Fruit fly (Drosophila melanogaster) whole organism, embryonic: ENCODE measurements around the gene wit.
A peak's percentile ranks its signal among the peaks of the same experiment; 100 is the strongest.

ENCODE experiments used
- CG12155 ChIP-seq: fragments of 200-800 bp; sonication (Bioruptor generic); optimal IDR thresholded peaks from 3 replicates; lab custom pipeline; 2016; ENCODE audit warnings: missing biosample characterization, missing genetic modification characterization
- CG15011 ChIP-seq: fragments of 200-800 bp; sonication (Bioruptor generic); optimal IDR thresholded peaks from 3 replicates; lab custom pipeline; 2018; ENCODE audit warnings: missing biosample characterization, mild to moderate bottlenecking, missing genetic modification characterization
- CG15601 ChIP-seq: fragments of 200-800 bp; sonication (Bioruptor generic); optimal IDR thresholded peaks from 3 replicates; lab custom pipeline; 2019; ENCODE audit warnings: missing biosample characterization, mild to moderate bottlenecking, missing genetic modification characterization, moderate library complexity
- CG3995 ChIP-seq: fragments of 200-800 bp; sonication (Bioruptor generic); optimal IDR thresholded peaks from 3 replicates; lab custom pipeline; 2016; ENCODE audit warnings: missing biosample characterization, missing genetic modification characterization
- CG4282 ChIP-seq: fragments of 200-800 bp; sonication (Bioruptor generic); optimal IDR thresholded peaks from 2 replicates; lab custom pipeline; 2016; ENCODE audit warnings: missing biosample characterization, missing genetic modification characterization
- CG4360 ChIP-seq: fragments of 200-800 bp; sonication (Bioruptor generic); IDR thresholded peaks from 2 replicates; pipeline ENCODE4 v1.3.6; 2022; ENCODE audit warnings: missing biosample characterization, missing genetic modification characterization
- CG43689 ChIP-seq: fragments of 200-800 bp; sonication (Bioruptor generic); IDR thresholded peaks from 2 replicates; pipeline ENCODE4 v1.3.6; 2022; ENCODE audit warnings: missing biosample characterization, missing genetic modification characterization
- CG4424 ChIP-seq: fragments of 200-800 bp; sonication (Bioruptor generic); optimal IDR thresholded peaks from 3 replicates; lab custom pipeline; 2016; ENCODE audit warnings: missing biosample characterization, missing genetic modification characterization
- CG4617 ChIP-seq: fragments of 200-800 bp; sonication (Bioruptor generic); optimal IDR thresholded peaks from 3 replicates; lab custom pipeline; 2016; ENCODE audit warnings: missing biosample characterization, missing genetic modification characterization, borderline replicate concordance
- CG7271 ChIP-seq: fragments of 200-800 bp; sonication (Bioruptor generic); optimal IDR thresholded peaks from 2 replicates; lab custom pipeline; 2018; ENCODE audit warnings: missing biosample characterization, mild to moderate bottlenecking, missing genetic modification characterization, moderate library complexity
- CG7745 ChIP-seq: fragments of 200-800 bp; sonication (Bioruptor generic); optimal IDR thresholded peaks from 2 replicates; lab custom pipeline; 2018; ENCODE audit warnings: missing biosample characterization, mild to moderate bottlenecking, missing genetic modification characterization, moderate library complexity
- CG8388 ChIP-seq: fragments of 200-800 bp; sonication (Bioruptor generic); optimal IDR thresholded peaks from 2 replicates; lab custom pipeline; 2019; ENCODE audit warnings: missing biosample characterization, mild to moderate bottlenecking, missing genetic modification characterization, moderate library complexity
- CG8478 ChIP-seq: fragments of >200 bp; optimal IDR thresholded peaks from 2 replicates; lab custom pipeline; 2018
- CG9609 ChIP-seq: fragments of 200-800 bp; sonication (Bioruptor generic); optimal IDR thresholded peaks from 3 replicates; lab custom pipeline; 2016; ENCODE audit warnings: missing biosample characterization, missing genetic modification characterization
- CG9932 ChIP-seq: fragments of 200-800 bp; sonication (Bioruptor generic); IDR thresholded peaks from 2 replicates; pipeline ENCODE4 v1.3.6; 2022; ENCODE audit warnings: missing biosample characterization, missing genetic modification characterization
- CoRest ChIP-seq: fragments of 200-800 bp; sonication (Bioruptor generic); optimal IDR thresholded peaks from 3 replicates; lab custom pipeline; 2018; ENCODE audit warnings: missing biosample characterization, mild to moderate bottlenecking, missing genetic modification characterization, moderate library complexity
- D19A ChIP-seq: fragments of 200-800 bp; optimal IDR thresholded peaks from 3 replicates; lab custom pipeline; 2019; ENCODE audit warnings: missing biosample characterization, mild to moderate bottlenecking, missing genetic modification characterization, moderate library complexity
- Dbx ChIP-seq: fragments of 200-800 bp; sonication (Bioruptor generic); IDR thresholded peaks from 3 replicates; pipeline ENCODE4 v1.3.6; 2022; ENCODE audit warnings: missing biosample characterization, missing genetic modification characterization
- Dip2 ChIP-seq: fragments of 200-800 bp; sonication (Bioruptor generic); IDR thresholded peaks from 2 replicates; pipeline ENCODE4 v1.3.6; 2022; ENCODE audit warnings: missing biosample characterization, missing genetic modification characterization
- Dip3 ChIP-seq: fragments of 200-800 bp; sonication (Bioruptor generic); optimal IDR thresholded peaks from 3 replicates; lab custom pipeline; 2016; ENCODE audit warnings: missing biosample characterization, missing genetic modification characterization
- Fer2 ChIP-seq: fragments of 200-800 bp; sonication (Bioruptor generic); optimal IDR thresholded peaks from 2 replicates; lab custom pipeline; 2018; ENCODE audit warnings: missing biosample characterization, mild to moderate bottlenecking, missing genetic modification characterization, moderate library complexity
- HLH54F ChIP-seq: fragments of 200-800 bp; sonication (Bioruptor generic); optimal IDR thresholded peaks from 3 replicates; lab custom pipeline; 2016; ENCODE audit warnings: missing biosample characterization, missing genetic modification characterization
- HmgD ChIP-seq: fragments of 200-800 bp; sonication (Bioruptor generic); optimal IDR thresholded peaks from 3 replicates; lab custom pipeline; 2016; ENCODE audit warnings: missing biosample characterization, missing genetic modification characterization
- Lhr ChIP-seq: fragments of 200-800 bp; sonication (Bioruptor generic); optimal IDR thresholded peaks from 3 replicates; lab custom pipeline; 2017; ENCODE audit warnings: mild to moderate bottlenecking, missing biosample characterization, missing genetic modification reagents, missing genetic modification characterization
- MBD-R2 ChIP-seq: fragments of 200-800 bp; sonication (Bioruptor generic); IDR thresholded peaks from 2 replicates; pipeline ENCODE4 v1.3.6; 2022; ENCODE audit warnings: missing biosample characterization, missing genetic modification characterization
- Meics ChIP-seq: fragments of 200-800 bp; sonication (Bioruptor generic); optimal IDR thresholded peaks from 2 replicates; lab custom pipeline; 2017; ENCODE audit warnings: missing biosample characterization, mild to moderate bottlenecking, missing genetic modification characterization
- NC2α ChIP-seq: fragments of 200-800 bp; sonication (Bioruptor generic); optimal IDR thresholded peaks from 2 replicates; lab custom pipeline; 2016; ENCODE audit warnings: missing biosample characterization, missing genetic modification characterization
- NC2β ChIP-seq: fragments of 200-800 bp; sonication (Bioruptor generic); optimal IDR thresholded peaks from 2 replicates; lab custom pipeline; 2016; ENCODE audit warnings: missing biosample characterization, missing genetic modification characterization
- Nf-YA ChIP-seq: fragments of 200-800 bp; sonication (Bioruptor generic); IDR thresholded peaks from 2 replicates; pipeline ENCODE4 v1.3.6; 2022; ENCODE audit warnings: missing biosample characterization, missing genetic modification characterization
- PHDP ChIP-seq: fragments of 200-800 bp; sonication (Bioruptor generic); optimal IDR thresholded peaks from 3 replicates; lab custom pipeline; 2018; ENCODE audit warnings: missing biosample characterization, mild to moderate bottlenecking, missing genetic modification characterization, moderate library complexity
- Ravus ChIP-seq: fragments of 200-800 bp; sonication (Bioruptor generic); IDR thresholded peaks from 2 replicates; pipeline ENCODE4 v1.3.6; 2022; ENCODE audit warnings: missing biosample characterization, missing genetic modification characterization
- Ssrp ChIP-seq: fragments of 200-800 bp; sonication (Bioruptor generic); optimal IDR thresholded peaks from 2 replicates; lab custom pipeline; 2018; ENCODE audit warnings: missing biosample characterization, mild to moderate bottlenecking, missing genetic modification characterization, moderate library complexity
- Stat92E ChIP-seq, 3 experiments: fragments of >200 bp in 2 of 3; fragments of 200-800 bp in 1 of 3; sonication (Bioruptor generic) in 1 of 3; optimal IDR thresholded peaks; 2 replicates each; lab custom pipeline; 2017 to 2019; ENCODE audit warnings: missing biosample characterization in 3 of 3, missing genetic modification characterization in 3 of 3, mild to moderate bottlenecking in 1 of 3, moderate library complexity in 1 of 3
- Vsx1 ChIP-seq: fragments of 200-800 bp; sonication (Bioruptor generic); optimal IDR thresholded peaks from 2 replicates; lab custom pipeline; 2017; ENCODE audit warnings: missing biosample characterization, mild to moderate bottlenecking, missing genetic modification characterization, missing genetic modification reagents
- caup ChIP-seq: fragments of 200-800 bp; sonication (Bioruptor generic); optimal IDR thresholded peaks from 3 replicates; lab custom pipeline; 2017; ENCODE audit warnings: missing biosample characterization, mild to moderate bottlenecking, missing genetic modification characterization, moderate library complexity; ENCODE audit not compliant: severe bottlenecking
- dan ChIP-seq: fragments of 200-800 bp; sonication (Bioruptor generic); IDR thresholded peaks from 2 replicates; pipeline ENCODE4 v1.3.6; 2022; ENCODE audit warnings: missing biosample characterization, missing genetic modification characterization
- danr ChIP-seq: fragments of 200-800 bp; sonication (Bioruptor generic); IDR thresholded peaks from 2 replicates; pipeline ENCODE4 v1.3.6; 2022; ENCODE audit warnings: missing biosample characterization, missing genetic modification characterization
- ems ChIP-seq: fragments of 200-800 bp; sonication (Bioruptor generic); optimal IDR thresholded peaks from 3 replicates; lab custom pipeline; 2016; ENCODE audit warnings: missing biosample characterization, missing genetic modification characterization
- ewg ChIP-seq: fragments of 200-800 bp; sonication (Bioruptor generic); optimal IDR thresholded peaks from 3 replicates; lab custom pipeline; 2017; ENCODE audit warnings: mild to moderate bottlenecking, missing biosample characterization, missing genetic modification reagents, missing genetic modification characterization
- gce ChIP-seq: fragments of 200-800 bp; sonication (Bioruptor generic); IDR thresholded peaks from 3 replicates; pipeline ENCODE4 v1.3.6; 2022; ENCODE audit warnings: missing biosample characterization, missing genetic modification characterization
- jing ChIP-seq: fragments of 200-800 bp; sonication (Bioruptor generic); optimal IDR thresholded peaks from 2 replicates; lab custom pipeline; 2018; ENCODE audit warnings: missing biosample characterization, mild to moderate bottlenecking, missing genetic modification characterization
- klu ChIP-seq: fragments of 200-800 bp; sonication (Bioruptor generic); IDR thresholded peaks from 2 replicates; pipeline ENCODE4 v1.3.6; 2022; ENCODE audit warnings: missing biosample characterization, missing genetic modification characterization
- lab ChIP-seq: fragments of 200-800 bp; sonication (Bioruptor generic); optimal IDR thresholded peaks from 3 replicates; lab custom pipeline; 2017; ENCODE audit warnings: missing biosample characterization, missing genetic modification characterization, mild to moderate bottlenecking, moderate library complexity, missing genetic modification reagents
- nmo ChIP-seq: fragments of 200-800 bp; sonication (Bioruptor generic); optimal IDR thresholded peaks from 2 replicates; lab custom pipeline; 2018; ENCODE audit warnings: missing biosample characterization, mild to moderate bottlenecking, missing genetic modification characterization, moderate library complexity
- otp ChIP-seq: fragments of 200-800 bp; sonication (Bioruptor generic); IDR thresholded peaks from 3 replicates; pipeline ENCODE4, ENCODE4 v1.3.6; 2022; ENCODE audit warnings: missing biosample characterization, missing genetic modification characterization
- pho ChIP-seq: fragments of 200-800 bp; sonication (Bioruptor generic); optimal IDR thresholded peaks from 2 replicates; lab custom pipeline; 2016; ENCODE audit warnings: missing biosample characterization, missing genetic modification characterization
- sc ChIP-seq, 3 experiments: fragments of >200 bp in 2 of 3; fragments of 200-800 bp in 1 of 3; sonication (Bioruptor generic) in 1 of 3; optimal IDR thresholded peaks; 2 replicates in 2 of 3; 3 replicates in 1 of 3; lab custom pipeline; 2017; ENCODE audit warnings: mild to moderate bottlenecking in 1 of 3, missing biosample characterization in 1 of 3, missing genetic modification characterization in 1 of 3, missing genetic modification reagents in 1 of 3
- sqz ChIP-seq: fragments of 200-800 bp; sonication (Bioruptor generic); optimal IDR thresholded peaks from 3 replicates; lab custom pipeline; 2018; ENCODE audit warnings: missing biosample characterization, mild to moderate bottlenecking, missing genetic modification characterization

wit gene

dm6 chr3L:4108844-4109494 lies 37.5 kb upstream of the wit start (continued):
- TF ChIP-seq CG9609 (GFP tag; lab: Kevin White, UChicago) = peak; percentile 56
- TF ChIP-seq CoRest (tag; lab: Kevin White, UChicago) = peak; percentile 87
- TF ChIP-seq sc (optimal IDR thresholded peaks at IDR 0.05; lab: Kevin White, UChicago) = no peak
- peak; percentile 59 for TF ChIP-seq sc (GFP tag; optimal IDR thresholded peaks at IDR 0.05; lab: Kevin White, UChicago)
- peak; percentile 69; the same call in 1 of the 2 replicates for TF ChIP-seq danr
- TF ChIP-seq CG43689 (GFP tag; lab: Robert Waterston, UW) = no peak
- TF ChIP-seq ems = peak; percentile 81
- TF ChIP-seq Nf-YA (GFP tag; lab: Robert Waterston, UW) = 0 out of 2 replicates have a peak, but pooled peaks have one; percentile 43
- peak; percentile 24 for TF ChIP-seq CG3995 (GFP tag; lab: Kevin White, UChicago)
- no peak for TF ChIP-seq jing (GFP tag; lab: Kevin White, UChicago)
- TF ChIP-seq Meics (GFP tag; lab: Kevin White, UChicago) = peak; percentile 83
- TF ChIP-seq pho (GFP tag; lab: Kevin White, UChicago) = no peak
- peak; percentile 70 for TF ChIP-seq Ssrp (tag; lab: Kevin White, UChicago)
- peak; percentile 56 for TF ChIP-seq ewg (GFP tag; lab: Kevin White, UChicago)
- TF ChIP-seq Dbx (GFP tag; lab: Robert Waterston, UW) = peak; percentile 62; the same call in 2 of the 3 replicates
- TF ChIP-seq CG7271 = peak; percentile 7
- TF ChIP-seq HLH54F (GFP tag; lab: Kevin White, UChicago) = peak; percentile 45
- TF ChIP-seq CG4360 = no peak
- TF ChIP-seq lab (GFP tag; lab: Kevin White, UChicago) = peak; percentile 77
- 0 out of 2 replicates have a peak, but pooled peaks have one; percentile 17 for TF ChIP-seq dan (GFP tag; lab: Robert Waterston, UW)
- peak; percentile 84 for TF ChIP-seq nmo (GFP tag; lab: Kevin White, UChicago)
- peak; percentile 0 for TF ChIP-seq CG4617
- TF ChIP-seq gce (GFP tag; lab: Robert Waterston, UW) = 0 out of 3 replicates have a peak, but pooled peaks have one; percentile 32
- peak; percentile 64 for TF ChIP-seq CG12155 (GFP tag; lab: Kevin White, UChicago)
- no peak for TF ChIP-seq HmgD (GFP tag; lab: Kevin White, UChicago)
- peak; percentile 76 for TF ChIP-seq CG4424 (GFP tag; lab: Kevin White, UChicago)
- TF ChIP-seq CG9932 (GFP tag; lab: Robert Waterston, UW) = peak; percentile 58; the same call in 1 of the 2 replicates
- TF ChIP-seq PHDP (tag; lab: Kevin White, UChicago) = peak; percentile 75
- TF ChIP-seq Dip2 = no peak
- peak in 1 of 3 experiments; percentile 89 for TF ChIP-seq Stat92E (GFP tag; optimal IDR thresholded peaks at IDR 0.05; lab: Kevin White, UChicago)
- TF ChIP-seq klu (GFP tag; lab: Robert Waterston, UW) = 0 out of 2 replicates have a peak, but pooled peaks have one; percentile 12
- TF ChIP-seq MBD-R2 (GFP tag; lab: Robert Waterston, UW) = 0 out of 2 replicates have a peak, but pooled peaks have one; percentile 30
- peak; percentile 61 for TF ChIP-seq Dip3 (GFP tag; lab: Kevin White, UChicago)
- peak; percentile 37 for TF ChIP-seq Lhr
- TF ChIP-seq otp = peak; percentile 43; the same call in 1 of the 3 replicates
- TF ChIP-seq CG4282 (GFP tag; lab: Kevin White, UChicago) = no peak
- peak; percentile 71 for TF ChIP-seq CG15601
- TF ChIP-seq CG8388 (GFP tag; lab: Kevin White, UChicago) = peak; percentile 73
- no peak for TF ChIP-seq Ravus
- peak; percentile 47 for TF ChIP-seq NC2β (GFP tag; lab: Kevin White, UChicago)
- peak; percentile 74 for TF ChIP-seq D19A (tag; lab: Kevin White, UChicago)
- TF ChIP-seq NC2α = peak; percentile 38
- peak; percentile 57 for TF ChIP-seq sqz (GFP tag; lab: Kevin White, UChicago)
- peak; percentile 15 for TF ChIP-seq Vsx1
- peak; percentile 64 for TF ChIP-seq caup (GFP tag; lab: Kevin White, UChicago)
- TF ChIP-seq CG15011 (GFP tag; lab: Kevin White, UChicago) = peak; percentile 73
- peak; percentile 30 for TF ChIP-seq Fer2 (tag; lab: Kevin White, UChicago)
- no peak for TF ChIP-seq CG8478
- TF ChIP-seq CG7745 (tag; lab: Kevin White, UChicago) = no peak
